In the genomic region with DNA sequence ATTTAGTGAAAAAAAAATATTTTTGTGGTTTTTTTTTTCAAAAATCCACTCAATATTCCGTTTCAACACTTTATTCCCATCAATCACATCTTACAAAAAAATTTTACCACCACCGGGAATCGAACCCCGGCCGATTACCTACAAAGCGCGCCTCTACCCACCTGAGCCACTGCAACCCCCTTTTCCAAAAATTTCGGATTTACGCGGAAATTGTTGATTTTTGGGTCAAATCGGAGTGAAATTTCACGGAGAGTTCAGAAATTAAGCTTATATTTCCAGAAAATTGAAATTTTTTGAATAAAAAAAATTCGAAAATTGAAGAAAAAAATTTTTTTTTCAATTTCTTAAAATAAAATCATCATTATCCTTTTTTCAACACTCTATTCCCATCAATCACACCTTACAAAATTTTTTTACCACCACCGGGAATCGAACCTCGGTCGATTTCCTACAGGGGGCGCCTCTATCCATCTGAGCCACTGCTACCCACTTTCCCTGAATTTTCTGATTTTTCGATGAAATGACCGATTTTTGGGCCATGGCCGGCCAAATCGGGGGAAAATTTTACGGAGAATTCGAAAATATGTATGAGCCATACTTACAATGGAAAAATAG, we compare ENCODE assay signal across 3 worm cellular contexts.
A peak's percentile ranks its signal among the peaks of the same experiment; 100 is the strongest.
TF ChIP-seq lines count a peak whose summit lies in the region.

No protein-coding gene starts in this region.

TF ChIP-seq in whole organism, L1 larva, 84 proteins besides CTCF, POLR2A, EP300 and RAD21:
- TF ChIP-seq unc-86 (tag; optimal IDR thresholded peaks at IDR 0.05; lab: Kevin White, UChicago) (no peak), mep-1 (tag; optimal IDR thresholded peaks at IDR 0.05; lab: Kevin White, UChicago) (no peak), nhr-19 (GFP tag; conservative IDR thresholded peaks at IDR 0.05; lab: Robert Waterston, UW) (no peak), efl-3 (GFP tag; optimal IDR thresholded peaks at IDR 0.05; lab: Kevin White, UChicago) (no peak), C16A3.4 (tag; optimal IDR thresholded peaks at IDR 0.05; lab: Kevin White, UChicago) (no peak), rnt-1 (tag; optimal IDR thresholded peaks at IDR 0.05; lab: Kevin White, UChicago) (no peak), snpc-4 (tag; optimal IDR thresholded peaks at IDR 0.05; lab: Kevin White, UChicago) (no peak), ces-1 (GFP tag; optimal IDR thresholded peaks at IDR 0.05; lab: Kevin White, UChicago) (no peak), unc-98 (GFP tag; IDR thresholded peaks at IDR 0.05; lab: Robert Waterston, UW) (no peak), unc-130 (tag; optimal IDR thresholded peaks at IDR 0.05; lab: Kevin White, UChicago) (no peak), nhr-85 (tag; lab: Kevin White, UChicago) (peak; percentile 11), skn-1 (tag; optimal IDR thresholded peaks at IDR 0.05; lab: Kevin White, UChicago) (no peak), aha-1 (tag; optimal IDR thresholded peaks at IDR 0.05; lab: Kevin White, UChicago) (no peak), hpl-2 (GFP tag; optimal IDR thresholded peaks at IDR 0.05; lab: Kevin White, UChicago) (no peak), efl-1 (optimal IDR thresholded peaks at IDR 0.05; lab: Kevin White, UChicago) (no peak), efl-1 (GFP tag; optimal IDR thresholded peaks at IDR 0.05 in 1 of 2; lab: Kevin White, UChicago) (peak in 1 of 2 experiments; percentile 28), snu-23 (GFP tag; optimal IDR thresholded peaks at IDR 0.05; lab: Kevin White, UChicago) (no peak), hlh-4 (tag; optimal IDR thresholded peaks at IDR 0.05; lab: Kevin White, UChicago) (no peak), fkh-10 (GFP tag; optimal IDR thresholded peaks at IDR 0.05; lab: Kevin White, UChicago) (no peak)

TF ChIP-seq in whole organism, L4 larva, 104 proteins besides CTCF, POLR2A, EP300 and RAD21:
- peak; percentile 30; the same call in 1 of the 2 replicates for TF ChIP-seq lin-38 (GFP tag; IDR thresholded peaks at IDR 0.05; lab: Robert Waterston, UW)
- TF ChIP-seq dpl-1 (GFP tag; optimal IDR thresholded peaks at IDR 0.05; lab: Kevin White, UChicago), result no peak
- no peak for TF ChIP-seq hlh-11 (tag; optimal IDR thresholded peaks at IDR 0.05; lab: Kevin White, UChicago)

TF ChIP-seq in whole organism, young adult, 124 proteins besides CTCF, POLR2A, EP300 and RAD21:
- no peak for TF ChIP-seq lag-1 (GFP tag; IDR thresholded peaks at IDR 0.05; lab: Robert Waterston, UW)
- TF ChIP-seq lin-54 (GFP tag; optimal IDR thresholded peaks at IDR 0.05; lab: Kevin White, UChicago), result peak; percentile 33
- peak; percentile 81 for TF ChIP-seq tbp1 (GFP tag; optimal IDR thresholded peaks at IDR 0.05; lab: Kevin White, UChicago)
- TF ChIP-seq ccch-3 (GFP tag; optimal IDR thresholded peaks at IDR 0.05; lab: Kevin White, UChicago), result no peak
- no peak for TF ChIP-seq mel-28 (tag; optimal IDR thresholded peaks at IDR 0.05; lab: Kevin White, UChicago; ENCODE audit: borderline replicate concordance)
- TF ChIP-seq rec-8 (tag; optimal IDR thresholded peaks at IDR 0.05; lab: Kevin White, UChicago), result peak in 1 of 2 experiments; percentile 9
- peak; percentile 21 for TF ChIP-seq hlh-12 (tag; optimal IDR thresholded peaks at IDR 0.05; lab: Kevin White, UChicago)
- 0 out of 2 replicates have a peak, but pooled peaks have one; percentile 8 for TF ChIP-seq dox-1 (GFP tag; IDR thresholded peaks at IDR 0.05; lab: Robert Waterston, UW)
- TF ChIP-seq tlf-1 (GFP tag; optimal IDR thresholded peaks at IDR 0.05; lab: Kevin White, UChicago), result no peak
- TF ChIP-seq snpc-4 (GFP tag; optimal IDR thresholded peaks at IDR 0.05; lab: Kevin White, UChicago), result no peak
- peak in 1 of 4 experiments; percentile 37 for TF ChIP-seq snpc-4 (tag; optimal IDR thresholded peaks at IDR 0.05; lab: Kevin White, UChicago)
- peak; percentile 71 for TF ChIP-seq D2030.7 (GFP tag; IDR thresholded peaks at IDR 0.05; lab: Robert Waterston, UW)
- no peak for TF ChIP-seq ztf-26 (tag; optimal IDR thresholded peaks at IDR 0.05; lab: Kevin White, UChicago)
- no peak for TF ChIP-seq K12H6.12 (tag; optimal IDR thresholded peaks at IDR 0.05; lab: Kevin White, UChicago)
- TF ChIP-seq B0261.1 (tag; optimal IDR thresholded peaks at IDR 0.05; lab: Kevin White, UChicago), result peak; percentile 48
- peak; percentile 30 for TF ChIP-seq rpc-1 (optimal IDR thresholded peaks at IDR 0.05; lab: Kevin White, UChicago)
- TF ChIP-seq rpc-1 (tag; optimal IDR thresholded peaks at IDR 0.05; lab: Kevin White, UChicago), result peak; percentile 72
- peak; percentile 6 for TF ChIP-seq snpc-3.4 (tag; optimal IDR thresholded peaks at IDR 0.05; lab: Kevin White, UChicago)
- TF ChIP-seq hrde-1 (tag; optimal IDR thresholded peaks at IDR 0.05; lab: Kevin White, UChicago; ENCODE audit: borderline replicate concordance), result no peak
- peak; percentile 9 for TF ChIP-seq him-1 (tag; optimal IDR thresholded peaks at IDR 0.05; lab: Kevin White, UChicago)
- TF ChIP-seq snpc-1.1 (tag; optimal IDR thresholded peaks at IDR 0.05; lab: Kevin White, UChicago; ENCODE audit: insufficient read depth), result peak; percentile 8
- TF ChIP-seq ZK185.1 (tag; optimal IDR thresholded peaks at IDR 0.05; lab: Kevin White, UChicago; ENCODE audit: poor library complexity, severe bottlenecking), result no peak
- TF ChIP-seq dpl-1 (GFP tag; optimal IDR thresholded peaks at IDR 0.05; lab: Kevin White, UChicago), result peak; percentile 2
- TF ChIP-seq F22D6.2 (tag; optimal IDR thresholded peaks at IDR 0.05; lab: Kevin White, UChicago), result no peak
- no peak for TF ChIP-seq lin-35 (GFP tag; optimal IDR thresholded peaks at IDR 0.05; lab: Kevin White, UChicago)
- peak; percentile 45 for TF ChIP-seq lsl-1 (GFP tag; optimal IDR thresholded peaks at IDR 0.05; lab: Kevin White, UChicago)
- TF ChIP-seq B0336.3 (GFP tag; IDR thresholded peaks at IDR 0.05; lab: Robert Waterston, UW), result no peak
- no peak for TF ChIP-seq nfya-1 (tag; optimal IDR thresholded peaks at IDR 0.05; lab: Kevin White, UChicago; ENCODE audit: borderline replicate concordance, insufficient read depth)
- TF ChIP-seq lin-26 (GFP tag; IDR thresholded peaks at IDR 0.05; lab: Robert Waterston, UW), result peak; percentile 58; the same call in 1 of the 2 replicates
- TF ChIP-seq cebp-1 (GFP tag; IDR thresholded peaks at IDR 0.05; lab: Robert Waterston, UW), result no peak
- peak; percentile 22 for TF ChIP-seq cebp-1 (tag; optimal IDR thresholded peaks at IDR 0.05; lab: Kevin White, UChicago)
- TF ChIP-seq attf-5 (GFP tag; optimal IDR thresholded peaks at IDR 0.05; lab: Kevin White, UChicago), result peak; percentile 22
- 0 out of 2 replicates have a peak, but pooled peaks have one; percentile 11 for TF ChIP-seq madf-6 (GFP tag; IDR thresholded peaks at IDR 0.05; lab: Robert Waterston, UW)
- peak; percentile 3 for TF ChIP-seq F49E8.2 (tag; optimal IDR thresholded peaks at IDR 0.05; lab: Kevin White, UChicago; ENCODE audit: insufficient read depth)
- TF ChIP-seq F33H1.4 (GFP tag; IDR thresholded peaks at IDR 0.05; lab: Robert Waterston, UW), result peak; percentile 42
